Worm (Caenorhabditis elegans): ENCODE results near the gene M162.15.

M162.15 gene

ce11 chrV:19777227-19777626 is 5.7 kb upstream of the M162.15 start, which contains the start of gene fbxa-118:
Gene fbxa-118, minus strand, starts transcription at chrV:19777327.
- no peak for TF ChIP-seq ahr-1 (tag; optimal IDR thresholded peaks at IDR 0.05)
- no peak for TF ChIP-seq C38D4.7 (GFP tag; optimal IDR thresholded peaks at IDR 0.05)
- TF ChIP-seq F13H6.1 (tag; optimal IDR thresholded peaks at IDR 0.05), result no peak
- no peak for TF ChIP-seq hlh-30 (tag; optimal IDR thresholded peaks at IDR 0.05; ENCODE audit: insufficient read depth)
- no peak for TF ChIP-seq pag-3 (tag; optimal IDR thresholded peaks at IDR 0.05; ENCODE audit: borderline replicate concordance)
- no peak for TF ChIP-seq sdc-2 (tag; optimal IDR thresholded peaks at IDR 0.05)
- no peak for TF ChIP-seq ceh-24 (tag; optimal IDR thresholded peaks at IDR 0.05)
- TF ChIP-seq Y22D7AL.16 (tag; optimal IDR thresholded peaks at IDR 0.05), result no peak
- TF ChIP-seq unc-3 (GFP tag; conservative IDR thresholded peaks at IDR 0.05), result no peak
- TF ChIP-seq unc-3 (tag; optimal IDR thresholded peaks at IDR 0.05), result no peak
- TF ChIP-seq ttx-3 (tag; optimal IDR thresholded peaks at IDR 0.05), result no peak
- no peak for TF ChIP-seq ceh-31 (tag; optimal IDR thresholded peaks at IDR 0.05)

- TF ChIP-seq F13H6.1 (tag; optimal IDR thresholded peaks at IDR 0.05) (no peak), dve-1 (tag; optimal IDR thresholded peaks at IDR 0.05) (no peak), nfya-1 (tag; optimal IDR thresholded peaks at IDR 0.05) (peak; percentile 77), ets-4 (tag; optimal IDR thresholded peaks at IDR 0.05) (no peak)
Measured at ce11 chrV:19767719-19768118, 3.8 kb downstream of the M162.15 start.

- TF ChIP-seq lim-6 (tag; optimal IDR thresholded peaks at IDR 0.05), result no peak
- TF ChIP-seq hlh-30 (tag; optimal IDR thresholded peaks at IDR 0.05; ENCODE audit: insufficient read depth), result no peak
- TF ChIP-seq pqm-1 (tag; optimal IDR thresholded peaks at IDR 0.05), result no peak
- TF ChIP-seq ets-4 (tag; optimal IDR thresholded peaks at IDR 0.05), result no peak
- TF ChIP-seq pha-2 (tag; optimal IDR thresholded peaks at IDR 0.05), result no peak
- TF ChIP-seq ceh-24 (tag; optimal IDR thresholded peaks at IDR 0.05), result no peak
- TF ChIP-seq pat-9 (tag; optimal IDR thresholded peaks at IDR 0.05), result no peak
- TF ChIP-seq unc-3 (GFP tag; conservative IDR thresholded peaks at IDR 0.05), result no peak
- TF ChIP-seq unc-3 (tag; optimal IDR thresholded peaks at IDR 0.05), result no peak
- TF ChIP-seq fkh-10 (GFP tag; optimal IDR thresholded peaks at IDR 0.05), result no peak
- TF ChIP-seq pax-1 (tag; optimal IDR thresholded peaks at IDR 0.05), result no peak
- no peak for TF ChIP-seq eyg-1 (tag; optimal IDR thresholded peaks at IDR 0.05)
- TF ChIP-seq tbx-7 (tag; optimal IDR thresholded peaks at IDR 0.05), result no peak
- no peak for TF ChIP-seq gmeb-2 (tag; optimal IDR thresholded peaks at IDR 0.05)
- no peak for TF ChIP-seq odd-2 (tag; optimal IDR thresholded peaks at IDR 0.05)
- TF ChIP-seq unc-42 (tag; optimal IDR thresholded peaks at IDR 0.05), result no peak
Measured at ce11 chrV:19760751-19761150, 10.8 kb downstream of the M162.15 start, which contains the start of gene M162.5. Gene M162.5, plus strand, starts transcription at chrV:19761051.

ce11 chrV:19759282-19759681 is 12.3 kb downstream of the M162.15 start:
- TF ChIP-seq ceh-2 (tag; optimal IDR thresholded peaks at IDR 0.05) (no peak), K02D7.2 (tag; optimal IDR thresholded peaks at IDR 0.05) (no peak), C08G9.2 (tag; optimal IDR thresholded peaks at IDR 0.05) (no peak), elt-2 (tag; optimal IDR thresholded peaks at IDR 0.05) (no peak), ceh-14 (tag; optimal IDR thresholded peaks at IDR 0.05) (no peak), pha-4 (tag; optimal IDR thresholded peaks at IDR 0.05) (no peak), ceh-18 (tag; optimal IDR thresholded peaks at IDR 0.05) (no peak), lin-11 (tag; optimal IDR thresholded peaks at IDR 0.05) (no peak), lim-6 (tag; optimal IDR thresholded peaks at IDR 0.05) (no peak), rnt-1 (tag; optimal IDR thresholded peaks at IDR 0.05) (no peak), eyg-1 (tag; optimal IDR thresholded peaks at IDR 0.05) (no peak), ceh-34 (tag; optimal IDR thresholded peaks at IDR 0.05) (no peak), ceh-6 (GFP tag; optimal IDR thresholded peaks at IDR 0.05) (no peak), pag-3 (tag; optimal IDR thresholded peaks at IDR 0.05; ENCODE audit: borderline replicate concordance) (no peak), mec-3 (tag; optimal IDR thresholded peaks at IDR 0.05; ENCODE audit: borderline replicate concordance) (no peak), ama-1 (optimal IDR thresholded peaks at IDR 0.05) (no peak)

Measured in whole organism, late embryonic.